Worm (Caenorhabditis elegans) whole organism, late embryonic: ENCODE results near the gene hic-1.

Source experiments
- K02D7.2 ChIP-seq: sonication (generic microtip); optimal IDR thresholded peaks from 2 replicates; lab custom pipeline; 2017; ENCODE audit warnings: mild to moderate bottlenecking, missing genetic modification characterization, missing compliant biosample characterization
- K09A11.1 ChIP-seq: sonication (generic microtip); optimal IDR thresholded peaks from 2 replicates; lab custom pipeline; 2017; ENCODE audit warnings: antibody characterized with exemption, mild to moderate bottlenecking, missing genetic modification characterization, missing compliant biosample characterization; ENCODE audit not compliant: insufficient read depth
- T23F11.4 ChIP-seq: fragments of 200-800 bp; sonication (Bioruptor generic); optimal IDR thresholded peaks from 2 replicates; lab custom pipeline; 2018; ENCODE audit warnings: mild to moderate bottlenecking, missing genetic modification characterization, missing compliant biosample characterization
- ahr-1 ChIP-seq: sonication (generic microtip); optimal IDR thresholded peaks from 2 replicates; lab custom pipeline; 2016; ENCODE audit warnings: missing genetic modification characterization, missing compliant biosample characterization
- ama-1 ChIP-seq: fragments of 150-350 bp; optimal IDR thresholded peaks from 2 replicates; lab custom pipeline; 2014
- ceh-14 ChIP-seq: sonication (generic microtip); optimal IDR thresholded peaks from 2 replicates; lab custom pipeline; 2016; ENCODE audit warnings: missing genotype, missing genetic modification characterization, missing compliant biosample characterization
- ceh-19 ChIP-seq: fragments of 200-800 bp; sonication (Bioruptor generic); optimal IDR thresholded peaks from 2 replicates; lab custom pipeline; 2018; ENCODE audit warnings: mild to moderate bottlenecking, missing genetic modification characterization, missing compliant biosample characterization
- ceh-24 ChIP-seq: sonication (generic microtip); optimal IDR thresholded peaks from 2 replicates; lab custom pipeline; 2016; ENCODE audit warnings: mild to moderate bottlenecking, missing genetic modification characterization, missing compliant biosample characterization
- ceh-30 ChIP-seq: fragments of 150-350 bp; optimal IDR thresholded peaks from 2 replicates; lab custom pipeline; 2014; ENCODE audit warnings: missing biosample characterization, missing genetic modification characterization
- ceh-31 ChIP-seq: sonication (generic microtip); optimal IDR thresholded peaks from 2 replicates; lab custom pipeline; 2016; ENCODE audit warnings: missing genetic modification characterization, missing compliant biosample characterization
- ceh-34 ChIP-seq: sonication (generic microtip); optimal IDR thresholded peaks from 2 replicates; lab custom pipeline; 2016; ENCODE audit warnings: mild to moderate bottlenecking, missing genetic modification characterization, missing compliant biosample characterization
- ceh-45 ChIP-seq: fragments of 200-800 bp; sonication (Bioruptor generic); IDR thresholded peaks from 2 replicates; pipeline ENCODE4 v1.3.6; 2022; ENCODE audit warnings: missing genetic modification reagents, missing genetic modification characterization, missing compliant biosample characterization
- ceh-9 ChIP-seq: sonication (generic microtip); optimal IDR thresholded peaks from 2 replicates; lab custom pipeline; 2016; ENCODE audit warnings: mild to moderate bottlenecking, missing genetic modification characterization, inconsistent platforms, missing compliant biosample characterization
- che-1 ChIP-seq: sonication (generic microtip); optimal IDR thresholded peaks from 2 replicates; lab custom pipeline; 2016; ENCODE audit warnings: mild to moderate bottlenecking, missing genetic modification characterization, missing compliant biosample characterization
- dve-1 ChIP-seq: sonication (generic microtip); optimal IDR thresholded peaks from 2 replicates; lab custom pipeline; 2017; ENCODE audit warnings: antibody characterized with exemption, mild to moderate bottlenecking, missing genetic modification characterization, missing compliant biosample characterization
- elt-2 ChIP-seq: sonication (generic microtip); optimal IDR thresholded peaks from 2 replicates; lab custom pipeline; 2016; ENCODE audit warnings: missing genetic modification reagents, missing genetic modification characterization, missing compliant biosample characterization
- elt-4 ChIP-seq: sonication (generic microtip); optimal IDR thresholded peaks from 2 replicates; lab custom pipeline; 2016; ENCODE audit warnings: missing genetic modification characterization, missing compliant biosample characterization
- ets-4 ChIP-seq: sonication (generic microtip); optimal IDR thresholded peaks from 2 replicates; lab custom pipeline; 2016; ENCODE audit warnings: missing genetic modification characterization, missing compliant biosample characterization
- eyg-1 ChIP-seq: sonication (generic microtip); optimal IDR thresholded peaks from 2 replicates; lab custom pipeline; 2016; ENCODE audit warnings: missing genotype, missing genetic modification characterization, missing compliant biosample characterization
- fkh-6 ChIP-seq: sonication (generic microtip); optimal IDR thresholded peaks from 2 replicates; lab custom pipeline; 2016; ENCODE audit warnings: missing genetic modification characterization, missing compliant biosample characterization
- gmeb-2 ChIP-seq: sonication (generic microtip); optimal IDR thresholded peaks from 2 replicates; lab custom pipeline; 2016; ENCODE audit warnings: missing genetic modification characterization, inconsistent platforms, missing compliant biosample characterization
- hlh-13 ChIP-seq: fragments of 200-800 bp; sonication (Bioruptor generic); optimal IDR thresholded peaks from 2 replicates; lab custom pipeline; 2018; ENCODE audit warnings: mild to moderate bottlenecking, missing genetic modification characterization, missing compliant biosample characterization
- hlh-15 ChIP-seq: sonication (generic microtip); optimal IDR thresholded peaks from 2 replicates; lab custom pipeline; 2016; ENCODE audit warnings: missing genetic modification characterization, missing compliant biosample characterization
- hlh-6 ChIP-seq: sonication (generic microtip); optimal IDR thresholded peaks from 2 replicates; lab custom pipeline; 2016; ENCODE audit warnings: missing genotype, missing genetic modification characterization, missing compliant biosample characterization
- hlh-8 ChIP-seq: sonication (generic microtip); optimal IDR thresholded peaks from 2 replicates; lab custom pipeline; 2016; ENCODE audit warnings: missing genotype, missing genetic modification characterization, missing compliant biosample characterization
- lim-6 ChIP-seq: sonication (generic microtip); optimal IDR thresholded peaks from 2 replicates; lab custom pipeline; 2016; ENCODE audit warnings: missing genetic modification characterization, missing compliant biosample characterization
- lin-11 ChIP-seq: fragments of 200-800 bp; sonication (Bioruptor generic); optimal IDR thresholded peaks from 2 replicates; lab custom pipeline; 2018; ENCODE audit warnings: mild to moderate bottlenecking, missing genetic modification characterization, missing compliant biosample characterization
- madf-2 ChIP-seq: sonication (generic microtip); optimal IDR thresholded peaks from 2 replicates; lab custom pipeline; 2017; ENCODE audit warnings: missing genetic modification characterization, missing compliant biosample characterization
- mec-3 ChIP-seq: sonication (generic microtip); optimal IDR thresholded peaks from 2 replicates; lab custom pipeline; 2016; ENCODE audit warnings: borderline replicate concordance, missing genetic modification characterization, missing compliant biosample characterization
- nfya-1 ChIP-seq: sonication (generic microtip); optimal IDR thresholded peaks from 2 replicates; lab custom pipeline; 2017; ENCODE audit warnings: missing genetic modification characterization, mild to moderate bottlenecking, missing compliant biosample characterization, antibody characterized with exemption, moderate library complexity
- nhr-11 ChIP-seq: fragments of 150-350 bp; optimal IDR thresholded peaks from 2 replicates; lab custom pipeline; 2014; ENCODE audit warnings: missing biosample characterization, missing genetic modification characterization
- pag-3 ChIP-seq: sonication (generic microtip); optimal IDR thresholded peaks from 2 replicates; lab custom pipeline; 2016; ENCODE audit warnings: missing compliant biosample characterization, missing genetic modification characterization, borderline replicate concordance
- pha-2 ChIP-seq: sonication (generic microtip); optimal IDR thresholded peaks from 2 replicates; lab custom pipeline; 2017; ENCODE audit warnings: mild to moderate bottlenecking, missing genetic modification characterization, missing compliant biosample characterization
- pqm-1 ChIP-seq: sonication (generic microtip); optimal IDR thresholded peaks from 2 replicates; lab custom pipeline; 2016; ENCODE audit warnings: missing genetic modification characterization, missing compliant biosample characterization
- pros-1 ChIP-seq: fragments of 150-350 bp; optimal IDR thresholded peaks from 2 replicates; lab custom pipeline; 2014; ENCODE audit warnings: missing biosample characterization, missing genetic modification reagents, missing genetic modification characterization
- sox-4 ChIP-seq: sonication (generic microtip); optimal IDR thresholded peaks from 2 replicates; lab custom pipeline; 2017; ENCODE audit warnings: mild to moderate bottlenecking, missing genetic modification characterization, inconsistent platforms, missing compliant biosample characterization
- tbx-2 ChIP-seq: sonication (generic microtip); optimal IDR thresholded peaks from 2 replicates; lab custom pipeline; 2016; ENCODE audit warnings: missing genetic modification characterization, missing compliant biosample characterization
- tbx-7 ChIP-seq: sonication (generic microtip); optimal IDR thresholded peaks from 2 replicates; lab custom pipeline; 2016; ENCODE audit warnings: missing genotype, missing genetic modification characterization, missing compliant biosample characterization
- unc-42 ChIP-seq: sonication (generic microtip); optimal IDR thresholded peaks from 2 replicates; lab custom pipeline; 2016; ENCODE audit warnings: missing genotype, missing genetic modification characterization, missing compliant biosample characterization
- unc-86 ChIP-seq: sonication (generic microtip); optimal IDR thresholded peaks from 2 replicates; lab custom pipeline; 2016; ENCODE audit warnings: missing genetic modification characterization, missing compliant biosample characterization
- zip-5 ChIP-seq: sonication (generic microtip); optimal IDR thresholded peaks from 2 replicates; lab custom pipeline; 2016; ENCODE audit warnings: missing genetic modification characterization, missing compliant biosample characterization
- ztf-16 ChIP-seq: sonication (generic microtip); optimal IDR thresholded peaks from 2 replicates; lab custom pipeline; 2017; ENCODE audit warnings: missing genetic modification characterization, missing compliant biosample characterization

hic-1 gene

DNA sequence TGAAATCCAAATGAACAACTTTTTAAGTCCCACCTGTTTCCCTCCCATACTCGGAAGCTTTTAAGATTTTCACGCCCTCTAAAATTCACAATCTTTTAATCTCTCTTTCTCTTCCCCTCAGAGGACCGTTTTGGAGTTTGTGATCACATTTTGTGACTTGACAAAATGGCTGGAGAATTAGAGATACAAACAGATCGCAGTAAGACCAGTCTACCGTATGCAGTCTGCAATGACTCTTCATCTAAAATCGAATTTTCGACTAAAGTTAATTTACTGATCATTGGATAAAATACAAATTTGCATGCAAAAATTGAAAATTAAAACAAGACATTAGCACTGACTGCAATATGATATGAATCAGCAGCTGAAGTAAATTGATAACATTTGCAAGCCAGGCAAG, 42.9 kb upstream of the hic-1 start:
- TF ChIP-seq lim-6 (tag; lab: Kevin White, UChicago) (no peak), hlh-6 (no peak), hlh-13 (GFP tag; lab: Kevin White, UChicago) (no peak), ceh-14 (tag; lab: Kevin White, UChicago) (no peak), sox-4 (no peak), elt-4 (tag; lab: Kevin White, UChicago) (no peak), tbx-2 (no peak), che-1 (tag; lab: Kevin White, UChicago) (no peak), ceh-24 (tag; lab: Kevin White, UChicago) (no peak)

DNA sequence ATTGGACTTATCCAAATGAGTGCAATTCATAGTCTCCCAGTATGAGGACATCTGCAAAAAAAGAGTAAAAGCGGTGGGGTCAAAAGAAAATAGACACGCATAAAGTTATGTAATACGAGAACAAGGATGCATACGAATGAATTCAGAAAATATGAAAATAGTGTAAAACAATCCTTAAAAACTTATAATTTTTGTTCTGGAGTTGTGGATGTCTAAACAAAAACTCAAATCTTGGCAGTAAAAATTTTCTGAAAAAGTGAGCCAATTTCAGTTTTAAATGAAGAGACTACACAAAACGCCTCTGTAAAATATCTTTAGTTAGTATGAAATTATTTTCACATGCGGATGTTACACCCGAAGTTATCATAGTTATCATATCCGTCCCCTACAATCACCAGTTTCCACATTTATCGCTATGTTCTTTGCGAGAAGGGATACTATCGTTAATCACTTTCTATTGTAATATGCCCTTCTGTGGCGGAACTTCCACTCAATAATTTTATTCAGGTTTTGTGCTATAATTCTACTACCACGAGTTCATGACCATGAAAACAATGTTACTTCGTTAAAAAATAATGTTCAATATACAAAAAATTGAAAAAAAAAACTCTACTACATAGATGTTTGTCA, 42.1 kb upstream of the hic-1 start, which contains the start of gene nhr-120:
TSS of gene nhr-120 (minus strand) at position 51 of the 630 bp plus-strand sequence.
- TF ChIP-seq K09A11.1 (tag; lab: Kevin White, UChicago): no peak
- TF ChIP-seq ceh-19 (GFP tag; lab: Kevin White, UChicago): no peak
- no peak for TF ChIP-seq zip-5
- TF ChIP-seq unc-42 (tag; lab: Kevin White, UChicago): no peak
- TF ChIP-seq sox-4: no peak
- no peak for TF ChIP-seq ceh-14 (tag; lab: Kevin White, UChicago)
- TF ChIP-seq eyg-1 (tag; lab: Kevin White, UChicago): no peak

DNA sequence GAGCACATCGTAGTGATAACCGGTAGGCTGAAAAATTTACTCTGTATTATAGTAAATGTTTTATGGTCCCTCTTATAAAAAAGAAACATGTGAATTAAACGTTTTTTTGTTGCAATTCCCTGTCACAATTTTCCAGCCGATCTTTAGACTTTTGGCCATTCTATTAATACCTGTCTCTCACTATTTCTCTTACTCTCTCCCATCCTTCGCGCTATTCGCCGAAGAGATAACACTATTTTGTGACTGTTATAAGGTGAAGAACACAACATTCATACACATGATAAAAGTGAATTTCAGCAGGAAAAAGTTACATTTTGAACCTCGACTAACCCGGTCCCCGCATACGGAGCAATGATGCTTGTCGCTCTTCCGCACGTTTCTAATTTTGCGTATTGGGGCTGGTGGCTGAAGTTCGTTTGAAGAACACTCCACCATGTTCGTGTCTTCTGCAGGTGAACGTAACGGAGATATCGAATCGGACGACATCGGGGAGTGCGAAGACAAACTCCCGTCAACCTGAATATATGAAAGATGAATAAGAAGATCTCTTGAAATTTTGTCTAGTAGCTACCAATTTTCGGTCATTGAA, 40.4 kb upstream of the hic-1 start:
- TF ChIP-seq ztf-16 (tag; lab: Kevin White, UChicago) (no peak), ceh-34 (tag; lab: Kevin White, UChicago) (no peak), tbx-7 (tag; lab: Kevin White, UChicago) (no peak), madf-2 (tag; lab: Kevin White, UChicago) (no peak), ceh-30 (tag; lab: Kevin White, UChicago) (no peak)
- TF ChIP-seq, all 69 proteins: peak for 0

DNA sequence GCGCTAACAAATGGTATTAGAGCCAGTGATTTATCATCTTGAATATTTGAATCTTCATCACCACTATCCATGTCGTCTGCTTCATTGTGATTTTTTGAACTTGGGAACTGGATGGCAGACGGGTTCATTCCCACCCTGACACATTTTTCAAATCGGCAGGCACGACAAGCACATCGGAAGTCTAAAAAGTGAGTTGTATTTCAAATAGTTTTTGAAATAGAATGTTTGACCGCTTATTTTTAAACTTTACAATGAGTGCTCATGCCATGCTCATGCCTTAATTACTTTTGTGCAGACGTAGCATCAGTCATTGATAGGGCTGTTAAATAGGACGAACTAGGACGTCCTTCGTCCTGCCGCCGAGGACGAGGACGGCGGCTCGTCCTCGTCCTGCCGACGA, 39.3 kb upstream of the hic-1 start:
- TF ChIP-seq ceh-14 (tag; lab: Kevin White, UChicago) (no peak), ama-1 (no peak), pqm-1 (tag; lab: Kevin White, UChicago) (no peak), ahr-1 (tag; lab: Kevin White, UChicago) (no peak), ceh-31 (tag; lab: Kevin White, UChicago) (no peak), pag-3 (tag; lab: Kevin White, UChicago) (no peak), fkh-6 (no peak), ceh-45 (GFP tag; lab: Robert Waterston, UW) (no peak), unc-86 (tag; lab: Kevin White, UChicago) (no peak), nfya-1 (tag; lab: Kevin White, UChicago) (no peak), gmeb-2 (tag; lab: Kevin White, UChicago) (no peak), ceh-9 (tag; lab: Kevin White, UChicago) (no peak), pha-2 (no peak), hlh-8 (tag; lab: Kevin White, UChicago) (no peak)
- TF ChIP-seq, all 69 proteins: peak for 0

ce11 chrX:6635173-6635572, 36.5 kb upstream of the hic-1 start, which contains the start of gene aexr-1:
TSS of gene aexr-1 (minus strand) at chrX:6635273.
- no peak for TF ChIP-seq dve-1 (tag; lab: Kevin White, UChicago)
- TF ChIP-seq ceh-19 (GFP tag; lab: Kevin White, UChicago): no peak
- no peak for TF ChIP-seq hlh-13 (GFP tag; lab: Kevin White, UChicago)
- TF ChIP-seq mec-3 (tag; lab: Kevin White, UChicago): no peak
- no peak for TF ChIP-seq hlh-6
- no peak for TF ChIP-seq ets-4 (tag; lab: Kevin White, UChicago)
- TF ChIP-seq ceh-24 (tag; lab: Kevin White, UChicago): no peak
- TF ChIP-seq elt-2: no peak
- TF ChIP-seq fkh-6: no peak
- no peak for TF ChIP-seq T23F11.4 (GFP tag; lab: Kevin White, UChicago)
- no peak for TF ChIP-seq pros-1 (tag; lab: Kevin White, UChicago)
- no peak for TF ChIP-seq hlh-15 (tag; lab: Kevin White, UChicago)
- TF ChIP-seq che-1 (tag; lab: Kevin White, UChicago): no peak
- no peak for TF ChIP-seq K09A11.1 (tag; lab: Kevin White, UChicago)
- TF ChIP-seq madf-2 (tag; lab: Kevin White, UChicago): no peak
- no peak for TF ChIP-seq nhr-11 (tag; lab: Kevin White, UChicago)
- no peak for TF ChIP-seq K02D7.2 (tag; lab: Kevin White, UChicago)
- no peak for TF ChIP-seq zip-5
- no peak for TF ChIP-seq lin-11 (tag; lab: Kevin White, UChicago)
